Fruit fly (Drosophila melanogaster): ENCODE measurements around the gene Mrm2.

The Mrm2 gene

dm6 chr3R:19904865-19905373 is 43.5 kb downstream of the Mrm2 start, which contains the start of the genes Surf6 and RhoGAP92B (continued):
- TF ChIP-seq Sox15 (GFP tag; optimal IDR thresholded peaks at IDR 0.05) (peak; percentile 27), CG8119 (GFP tag; IDR thresholded peaks at IDR 0.05) (peak; percentile 23; the same call in 1 of the 3 replicates), Eip75B (GFP tag; optimal IDR thresholded peaks at IDR 0.05) (peak; percentile 73), Hr38 (GFP tag; optimal IDR thresholded peaks at IDR 0.05) (no peak), spab (GFP tag; optimal IDR thresholded peaks at IDR 0.05) (no peak), dsx (GFP tag; optimal IDR thresholded peaks at IDR 0.05; ENCODE audit: poor library complexity, severe bottlenecking) (peak; percentile 43), CG7368 (GFP tag; optimal IDR thresholded peaks at IDR 0.05) (peak; percentile 6), dac (GFP tag; optimal IDR thresholded peaks at IDR 0.05) (no peak)

- TF ChIP-seq Gug (GFP tag; IDR thresholded peaks at IDR 0.05) (peak; percentile 81), svp (GFP tag) (peak; percentile 98), dsx (GFP tag; optimal IDR thresholded peaks at IDR 0.05; ENCODE audit: poor library complexity, severe bottlenecking) (peak; percentile 64), CG10669 (GFP tag; optimal IDR thresholded peaks at IDR 0.05) (peak; percentile 80), esn (GFP tag; optimal IDR thresholded peaks at IDR 0.05) (peak; percentile 93), Sox102F (GFP tag; optimal IDR thresholded peaks at IDR 0.05) (peak; percentile 90), Ets21C (GFP tag; optimal IDR thresholded peaks at IDR 0.05) (peak; percentile 89), CG32006 (GFP tag; optimal IDR thresholded peaks at IDR 0.05) (peak; percentile 86), CG31627 (GFP tag; optimal IDR thresholded peaks at IDR 0.05) (peak; percentile 95), Lpt (GFP tag; optimal IDR thresholded peaks at IDR 0.05) (peak; percentile 65), Smox (GFP tag; optimal IDR thresholded peaks at IDR 0.05) (peak; percentile 91), CG34406 (GFP tag; optimal IDR thresholded peaks at IDR 0.05) (peak; percentile 86), CG16779 (tag; optimal IDR thresholded peaks at IDR 0.05) (peak; percentile 68), Hr4 (GFP tag; optimal IDR thresholded peaks at IDR 0.05) (peak; percentile 86), CG11902 (GFP tag; optimal IDR thresholded peaks at IDR 0.05) (peak; percentile 87), Blimp-1 (GFP tag; optimal IDR thresholded peaks at IDR 0.05) (peak; percentile 59), pdm3 (GFP tag; optimal IDR thresholded peaks at IDR 0.05) (peak; percentile 92), fkh (GFP tag; optimal IDR thresholded peaks at IDR 0.05) (peak; percentile 61), vri (GFP tag; optimal IDR thresholded peaks at IDR 0.05) (peak; percentile 93), CG3032 (tag; optimal IDR thresholded peaks at IDR 0.05) (peak; percentile 81), salr (GFP tag; optimal IDR thresholded peaks at IDR 0.05) (peak; percentile 70 to 77), Met (GFP tag; optimal IDR thresholded peaks at IDR 0.05) (peak; percentile 87), topi (GFP tag; optimal IDR thresholded peaks at IDR 0.05) (peak; percentile 84), Hr38 (GFP tag; optimal IDR thresholded peaks at IDR 0.05) (no peak), Ets96B (tag; optimal IDR thresholded peaks at IDR 0.05) (peak; percentile 80), fd85E (GFP tag; optimal IDR thresholded peaks at IDR 0.05) (no peak), CG15336 (GFP tag; IDR thresholded peaks at IDR 0.05) (peak; percentile 91), cyc (GFP tag; optimal IDR thresholded peaks at IDR 0.05) (peak; percentile 91), OdsH (GFP tag; optimal IDR thresholded peaks at IDR 0.05) (peak; percentile 92), CG6854 (GFP tag; optimal IDR thresholded peaks at IDR 0.05) (peak; percentile 53), Hr39 (GFP tag; optimal IDR thresholded peaks at IDR 0.05) (peak; percentile 95), CG1621 (tag; optimal IDR thresholded peaks at IDR 0.05) (peak; percentile 82), dac (GFP tag; optimal IDR thresholded peaks at IDR 0.05) (peak; percentile 63), CG6808 (GFP tag; optimal IDR thresholded peaks at IDR 0.05) (peak; percentile 80), Eip75B (GFP tag; optimal IDR thresholded peaks at IDR 0.05) (peak; percentile 87), CG11762 (GFP tag; optimal IDR thresholded peaks at IDR 0.05; ENCODE audit: insufficient read depth) (peak; percentile 82), spab (GFP tag; optimal IDR thresholded peaks at IDR 0.05) (peak; percentile 86), CG6163 (GFP tag; IDR thresholded peaks at IDR 0.05) (peak; percentile 91), Eip78C (GFP tag) (peak; percentile 95), CG8319 (GFP tag; optimal IDR thresholded peaks at IDR 0.05) (peak; percentile 86), ss (GFP tag; optimal IDR thresholded peaks at IDR 0.05) (peak; percentile 61 to 76), Sox15 (GFP tag; optimal IDR thresholded peaks at IDR 0.05) (peak; percentile 89), CG8632 (GFP tag; optimal IDR thresholded peaks at IDR 0.05) (peak; percentile 83), Sox14 (GFP tag; optimal IDR thresholded peaks at IDR 0.05) (peak; percentile 89), acj6 (GFP tag; optimal IDR thresholded peaks at IDR 0.05) (peak; percentile 89), CG3919 (GFP tag; optimal IDR thresholded peaks at IDR 0.05) (peak; percentile 87)
These were observed 44.6 kb downstream of the Mrm2 start for dm6 chr3R:19905932-19906439.

All from whole organism, prepupa.